Fruit fly (Drosophila melanogaster): ENCODE results near the gene PolD1.
A peak's percentile ranks its signal among the peaks of the same experiment; 100 is the strongest.

Gene PolD1

dm6 chr3L:15956448-15957010, 31.1 kb downstream of the PolD1 start, which contains the start of gene elgi (continued):
- TF ChIP-seq Trl (optimal IDR thresholded peaks at IDR 0.05): no peak
- peak; percentile 71 for TF ChIP-seq Trl (GFP tag; optimal IDR thresholded peaks at IDR 0.05)
- peak; percentile 35 for TF ChIP-seq CG14710 (tag; optimal IDR thresholded peaks at IDR 0.05)
- peak; percentile 47 for TF ChIP-seq CG4820 (GFP tag; optimal IDR thresholded peaks at IDR 0.05)
- TF ChIP-seq CG7987 (GFP tag; optimal IDR thresholded peaks at IDR 0.05): no peak
- TF ChIP-seq CG10979 (tag; optimal IDR thresholded peaks at IDR 0.05): peak; percentile 24
- TF ChIP-seq CG15514 (GFP tag; optimal IDR thresholded peaks at IDR 0.05): peak; percentile 66
- TF ChIP-seq scrt (GFP tag; optimal IDR thresholded peaks at IDR 0.05): no peak
- TF ChIP-seq sqz (GFP tag; optimal IDR thresholded peaks at IDR 0.05): peak; percentile 96
- TF ChIP-seq Lhr (GFP tag; optimal IDR thresholded peaks at IDR 0.05): no peak
- TF ChIP-seq zen2 (GFP tag; IDR thresholded peaks at IDR 0.05; ENCODE audit: partially characterized antibody): no peak; the same call in 2 of the 3 replicates
- no peak for TF ChIP-seq CG7372 (GFP tag; IDR thresholded peaks at IDR 0.05)
- TF ChIP-seq repo (GFP tag; optimal IDR thresholded peaks at IDR 0.05): peak; percentile 52
- peak; percentile 68 for TF ChIP-seq NfI (GFP tag; optimal IDR thresholded peaks at IDR 0.05)
- no peak for TF ChIP-seq ase (GFP tag; IDR thresholded peaks at IDR 0.05)
- TF ChIP-seq CG12391 (tag; optimal IDR thresholded peaks at IDR 0.05): peak; percentile 47
- TF ChIP-seq nerfin-1 (tag; optimal IDR thresholded peaks at IDR 0.05): peak; percentile 18
- TF ChIP-seq C15 (GFP tag; IDR thresholded peaks at IDR 0.05): no peak
- TF ChIP-seq aop (GFP tag; IDR thresholded peaks at IDR 0.05): no peak
- TF ChIP-seq D (optimal IDR thresholded peaks at IDR 0.05): no peak
- no peak for TF ChIP-seq D (GFP tag; optimal IDR thresholded peaks at IDR 0.05)
- no peak for TF ChIP-seq emc (GFP tag; optimal IDR thresholded peaks at IDR 0.05)
- TF ChIP-seq lbe (GFP tag; optimal IDR thresholded peaks at IDR 0.05): peak; percentile 78
- TF ChIP-seq unc-4 (GFP tag; IDR thresholded peaks at IDR 0.05; ENCODE audit: partially characterized antibody): peak; percentile 30; the same call in 1 of the 2 replicates
- TF ChIP-seq knrl (GFP tag; IDR thresholded peaks at IDR 0.05; ENCODE audit: partially characterized antibody): no peak
- TF ChIP-seq CG12744 (GFP tag; optimal IDR thresholded peaks at IDR 0.05): peak; percentile 18
- TF ChIP-seq Abd-B (GFP tag; optimal IDR thresholded peaks at IDR 0.05): no peak
- peak; percentile 68 for TF ChIP-seq pzg (GFP tag; optimal IDR thresholded peaks at IDR 0.05)
- TF ChIP-seq slou (GFP tag; optimal IDR thresholded peaks at IDR 0.05): peak; percentile 2
- TF ChIP-seq fd3F (GFP tag; optimal IDR thresholded peaks at IDR 0.05): peak; percentile 17
- no peak for TF ChIP-seq CG31441 (GFP tag; IDR thresholded peaks at IDR 0.05)
- peak; percentile 74 for TF ChIP-seq NFAT (GFP tag; IDR thresholded peaks at IDR 0.05)
- no peak for TF ChIP-seq CTCF (GFP tag; optimal IDR thresholded peaks at IDR 0.05)
- TF ChIP-seq CG3838 (GFP tag; optimal IDR thresholded peaks at IDR 0.05): no peak
- no peak for TF ChIP-seq CG8388 (GFP tag; optimal IDR thresholded peaks at IDR 0.05)
- peak; percentile 4 for TF ChIP-seq CG1602 (GFP tag; optimal IDR thresholded peaks at IDR 0.05)
- TF ChIP-seq CG8478 (optimal IDR thresholded peaks at IDR 0.05): no peak
- peak; percentile 12 for TF ChIP-seq BEAF-32 (GFP tag; optimal IDR thresholded peaks at IDR 0.05)
- TF ChIP-seq pum (GFP tag; optimal IDR thresholded peaks at IDR 0.05): peak; percentile 58
- TF ChIP-seq Meics (GFP tag; optimal IDR thresholded peaks at IDR 0.05): peak; percentile 41
- no peak for TF ChIP-seq cato (GFP tag; optimal IDR thresholded peaks at IDR 0.05; ENCODE audit: borderline replicate concordance)
- no peak for TF ChIP-seq slp2 (GFP tag; optimal IDR thresholded peaks at IDR 0.05)
- TF ChIP-seq CG6683 (GFP tag; optimal IDR thresholded peaks at IDR 0.05): no peak
- no peak for TF ChIP-seq nau (GFP tag; optimal IDR thresholded peaks at IDR 0.05)
- peak; percentile 28 for TF ChIP-seq CG5245 (GFP tag; optimal IDR thresholded peaks at IDR 0.05)
- TF ChIP-seq dmrt99B (tag; optimal IDR thresholded peaks at IDR 0.05): no peak
- TF ChIP-seq CG7963 (GFP tag; IDR thresholded peaks at IDR 0.05; ENCODE audit: partially characterized antibody): no peak
- TF ChIP-seq peb (GFP tag; IDR thresholded peaks at IDR 0.05): no peak
- peak; percentile 58; the same call in 1 of the 2 replicates for TF ChIP-seq CG32532 (GFP tag; IDR thresholded peaks at IDR 0.05)
- TF ChIP-seq CG11696 (GFP tag; IDR thresholded peaks at IDR 0.05): no peak
- peak; percentile 44 for TF ChIP-seq CG1647 (GFP tag; optimal IDR thresholded peaks at IDR 0.05)
